Fruit fly (Drosophila melanogaster) whole organism, pupa: ENCODE results near the gene dls.
A peak's percentile ranks its signal among the peaks of the same experiment; 100 is the strongest.

Experiments
- CG12605 ChIP-seq: fragments of 200-800 bp; sonication (Bioruptor generic); IDR thresholded peaks from 2 replicates; pipeline ENCODE4 v1.3.6; 2022; ENCODE audit warnings: missing biosample characterization, missing genetic modification characterization
- CG8159 ChIP-seq: fragments of 200-800 bp; sonication (Bioruptor generic); optimal IDR thresholded peaks from 3 replicates; lab custom pipeline; 2018; ENCODE audit warnings: missing biosample characterization, mild to moderate bottlenecking, missing genetic modification characterization, moderate library complexity
- CG8301 ChIP-seq: fragments of 200-800 bp; sonication (Bioruptor generic); optimal IDR thresholded peaks from 2 replicates; lab custom pipeline; 2018; ENCODE audit warnings: missing biosample characterization, mild to moderate bottlenecking, missing genetic modification characterization
- Pif1B ChIP-seq: fragments of 200-800 bp; sonication (Bioruptor generic); optimal IDR thresholded peaks from 3 replicates; lab custom pipeline; 2016; ENCODE audit warnings: missing biosample characterization, missing genetic modification characterization
- fd96Ca ChIP-seq: fragments of 200-800 bp; sonication (Bioruptor generic); IDR thresholded peaks from 3 replicates; pipeline ENCODE4 v1.3.6; 2022; ENCODE audit warnings: missing biosample characterization, missing genetic modification characterization
- rn ChIP-seq: fragments of 200-800 bp; sonication (Bioruptor generic); IDR thresholded peaks from 2 replicates; pipeline ENCODE4 v1.3.6; 2022; ENCODE audit warnings: missing biosample characterization, missing genetic modification characterization

DNA sequence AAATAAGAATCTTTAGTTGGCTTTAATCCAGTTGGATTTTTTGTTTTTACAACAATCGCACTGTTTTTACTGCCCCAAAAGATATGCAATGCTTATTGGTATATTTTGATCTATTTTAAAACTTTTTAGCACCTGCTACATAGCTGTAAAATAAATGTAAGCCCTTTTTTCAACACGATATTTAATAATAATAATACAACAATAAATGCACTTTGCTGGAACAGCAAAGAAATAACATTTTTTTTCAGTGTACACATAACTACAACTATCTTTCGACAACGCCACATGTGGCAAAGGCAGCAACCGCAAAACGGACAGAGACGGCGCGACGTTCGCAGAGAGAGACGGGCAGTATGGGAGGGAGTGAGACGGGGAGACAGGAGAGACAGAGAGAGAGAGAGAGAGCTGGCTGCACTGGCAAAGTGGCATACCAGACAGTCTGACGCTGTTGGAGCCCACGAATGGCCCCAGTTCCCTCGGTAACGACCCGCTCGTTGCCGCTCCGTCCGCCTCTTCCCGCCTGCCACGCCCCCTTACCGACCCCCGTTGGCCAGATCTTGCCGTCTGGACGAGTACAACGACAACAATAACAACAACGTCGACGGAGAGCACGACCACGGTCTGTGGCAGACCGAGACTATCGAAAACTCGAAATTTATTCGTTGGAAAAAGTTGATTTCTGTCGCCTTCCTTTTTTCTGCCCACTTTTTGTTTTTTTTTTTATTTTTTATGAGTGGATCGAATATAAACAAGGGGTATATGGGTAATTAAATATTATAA is 10.2 kb downstream of the dls start:
- TF ChIP-seq Pif1B (GFP tag; lab: Kevin White, UChicago) (peak; percentile 21), CG8159 (tag; lab: Kevin White, UChicago) (peak; percentile 89), fd96Ca (peak; percentile 77; the same call in 2 of the 3 replicates), CG8301 (peak; percentile 81), rn (peak; percentile 47; the same call in 1 of the 2 replicates), CG12605 (peak; percentile 31)
